Worm (Caenorhabditis elegans): ENCODE data around the gene pqn-65.
"Not testable (repeated sequence)": the region's sequence is repeated elsewhere in the genome, so short reads cannot be mapped to it uniquely, and the experiment has no call there.

pqn-65 gene

DNA sequence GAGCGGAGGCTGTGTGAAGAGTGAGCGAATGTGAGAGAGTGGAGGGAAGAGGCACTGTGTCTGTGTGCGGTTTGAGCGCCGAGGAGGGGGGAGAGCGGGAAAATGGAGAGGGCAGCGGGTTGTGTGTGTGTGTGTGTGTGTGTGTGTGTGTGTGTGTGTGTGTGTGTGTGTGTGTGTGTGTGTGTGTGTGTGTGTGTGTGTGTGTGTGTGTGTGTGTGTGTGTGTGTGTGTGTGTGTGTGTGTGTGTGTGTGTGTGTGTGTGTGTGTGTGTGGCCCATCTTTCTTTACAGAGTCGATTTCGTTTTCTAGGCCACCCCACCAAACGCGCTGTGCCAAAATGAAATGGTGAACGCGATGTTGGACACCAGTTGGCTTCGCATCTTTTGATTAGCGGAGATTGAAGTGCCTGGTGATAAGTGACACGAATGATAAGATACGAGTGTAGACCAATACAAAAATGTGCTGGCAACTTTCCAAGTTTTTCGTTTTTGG is 13.0 kb downstream of the pqn-65 start:
- 0 out of 4 replicates have a peak, but pooled peaks of 1 of the 2 experiments have one; percentile 57 for TF ChIP-seq madf-5 (GFP tag; IDR thresholded peaks at IDR 0.05)
- peak; percentile 63 for TF ChIP-seq F37D6.2 (tag; optimal IDR thresholded peaks at IDR 0.05)
- TF ChIP-seq mdl-1 (tag; optimal IDR thresholded peaks at IDR 0.05): peak in 1 of 2 experiments; percentile 11
- TF ChIP-seq aha-1 (tag): peak; percentile 97
- peak; percentile 55 for TF ChIP-seq mes-2 (tag; optimal IDR thresholded peaks at IDR 0.05; ENCODE audit: poor library complexity, severe bottlenecking)
- TF ChIP-seq lin-13 (GFP tag; optimal IDR thresholded peaks at IDR 0.05): peak; percentile 22
- peak in 1 of 2 experiments; percentile 92 for TF ChIP-seq daf-16 (GFP tag; optimal IDR thresholded peaks at IDR 0.05)
- peak; percentile 22 for TF ChIP-seq daf-16 (tag; optimal IDR thresholded peaks at IDR 0.05)
- TF ChIP-seq set-16 (GFP tag; IDR thresholded peaks at IDR 0.05): peak; percentile 92
- TF ChIP-seq F10B5.3 (tag; optimal IDR thresholded peaks at IDR 0.05): peak; percentile 77
- peak; percentile 76 for TF ChIP-seq rbr-2 (tag; optimal IDR thresholded peaks at IDR 0.05)
- TF ChIP-seq hlh-30 (tag; optimal IDR thresholded peaks at IDR 0.05; ENCODE audit: insufficient read depth): peak; percentile 56
- peak in 1 of 2 experiments; percentile 35 for TF ChIP-seq lsy-2 (tag; optimal IDR thresholded peaks at IDR 0.05)
- peak; percentile 88 for TF ChIP-seq spr-3 (GFP tag; optimal IDR thresholded peaks at IDR 0.05)
- TF ChIP-seq hmg-1.1 (GFP tag; IDR thresholded peaks at IDR 0.05): peak; percentile 95
- peak; percentile 81 for TF ChIP-seq mep-1 (tag; optimal IDR thresholded peaks at IDR 0.05)
- peak; percentile 94; the same call in 1 of the 2 replicates for TF ChIP-seq pha-4 (GFP tag; IDR thresholded peaks at IDR 0.05)
- not testable (repeated sequence) for TF ChIP-seq pha-4 (tag; optimal IDR thresholded peaks at IDR 0.05)
- TF ChIP-seq zfp-3 (GFP tag; conservative IDR thresholded peaks at IDR 0.05): peak; percentile 76; the same call in 1 of the 2 replicates
- peak; percentile 91 for TF ChIP-seq nhr-42 (GFP tag; IDR thresholded peaks at IDR 0.05)
- peak; percentile 70; the same call in 1 of the 2 replicates for TF ChIP-seq lin-1 (GFP tag; IDR thresholded peaks at IDR 0.05)
- 0 out of 2 replicates have a peak, but pooled peaks have one; percentile 14 for TF ChIP-seq Y48G9A.11 (GFP tag; IDR thresholded peaks at IDR 0.05)
- peak; percentile 76; the same call in 1 of the 2 replicates for TF ChIP-seq php-3 (GFP tag; IDR thresholded peaks at IDR 0.05)
- peak; percentile 64 for TF ChIP-seq nhr-111 (GFP tag; optimal IDR thresholded peaks at IDR 0.05)
- peak; percentile 62; the same call in 1 of the 2 replicates for TF ChIP-seq snpc-1.2 (GFP tag; IDR thresholded peaks at IDR 0.05)
- peak; percentile 92 for TF ChIP-seq dmd-9 (GFP tag; IDR thresholded peaks at IDR 0.05)
- peak; percentile 57 for TF ChIP-seq nhr-28 (tag; optimal IDR thresholded peaks at IDR 0.05)
- peak; percentile 93 for TF ChIP-seq mxl-3 (GFP tag; optimal IDR thresholded peaks at IDR 0.05)
- peak; percentile 56 for TF ChIP-seq nhr-48 (tag; optimal IDR thresholded peaks at IDR 0.05)
- peak; percentile 51 for TF ChIP-seq nhr-41 (GFP tag; IDR thresholded peaks at IDR 0.05)
- TF ChIP-seq saeg-2 (GFP tag; IDR thresholded peaks at IDR 0.05): peak; percentile 92
- TF ChIP-seq hlh-11 (tag; optimal IDR thresholded peaks at IDR 0.05): peak; percentile 98
- TF ChIP-seq T26A8.4 (GFP tag; IDR thresholded peaks at IDR 0.05): peak; percentile 93
- TF ChIP-seq Y5F2A.4 (GFP tag; optimal IDR thresholded peaks at IDR 0.05): peak; percentile 81
- TF ChIP-seq vab-7 (GFP tag; IDR thresholded peaks at IDR 0.05): peak; percentile 66
- TF ChIP-seq ceh-20 (GFP tag; IDR thresholded peaks at IDR 0.05): peak; percentile 95
- peak; percentile 26 for TF ChIP-seq duxl-1 (tag; optimal IDR thresholded peaks at IDR 0.05; ENCODE audit: poor library complexity)
- TF ChIP-seq D1046.2 (GFP tag; IDR thresholded peaks at IDR 0.05): peak; percentile 53; the same call in 1 of the 2 replicates
- peak; percentile 86 for TF ChIP-seq madf-9 (GFP tag; conservative IDR thresholded peaks at IDR 0.05)
- TF ChIP-seq lin-29 (GFP tag; IDR thresholded peaks at IDR 0.05): peak; percentile 84
- 0 out of 2 replicates have a peak, but pooled peaks have one; percentile 16 for TF ChIP-seq lim-7 (GFP tag; IDR thresholded peaks at IDR 0.05)
- peak; percentile 88 for TF ChIP-seq dmd-6 (GFP tag; IDR thresholded peaks at IDR 0.05)
- TF ChIP-seq gei-8 (GFP tag; optimal IDR thresholded peaks at IDR 0.05): peak; percentile 93
- TF ChIP-seq mdt-29 (GFP tag; IDR thresholded peaks at IDR 0.05): peak; percentile 55; the same call in 1 of the 2 replicates
- peak; percentile 84 for TF ChIP-seq arid-1 (GFP tag; conservative IDR thresholded peaks at IDR 0.05)
- peak; percentile 89 for TF ChIP-seq tra-1 (GFP tag; IDR thresholded peaks at IDR 0.05)
- peak; percentile 96 for TF ChIP-seq ctbp-1 (GFP tag; IDR thresholded peaks at IDR 0.05)
- peak; percentile 24 for TF ChIP-seq spr-1 (tag; optimal IDR thresholded peaks at IDR 0.05)
